Worm (Caenorhabditis elegans) whole organism, L4 larva: Measurements from ENCODE around the gene syx-2.

Source experiments
- F49E8.2 ChIP-seq: sonication (generic microtip); optimal IDR thresholded peaks from 2 replicates; lab custom pipeline; 2016; ENCODE audit warnings: missing compliant biosample characterization, mild to moderate bottlenecking, missing genetic modification characterization, borderline replicate concordance
- Y75B8A.6 ChIP-seq: fragments of 200-800 bp; sonication (Bioruptor generic); IDR thresholded peaks from 2 replicates; pipeline ENCODE4 v1.3.6; 2022; ENCODE audit warnings: missing genetic modification reagents, missing genetic modification characterization, missing compliant biosample characterization
- ZK546.5 ChIP-seq, 2 experiments: sonication (generic microtip); optimal IDR thresholded peaks; 2 replicates each; lab custom pipeline; 2017; ENCODE audit warnings: missing biosample characterization in 2 of 2, missing genetic modification characterization in 2 of 2
- aly-2 ChIP-seq: sonication (generic microtip); optimal IDR thresholded peaks from 2 replicates; lab custom pipeline; 2018; ENCODE audit warnings: missing biosample characterization, missing genetic modification characterization
- ceh-28 ChIP-seq: fragments of 150-350 bp; optimal IDR thresholded peaks from 2 replicates; lab custom pipeline; 2014; ENCODE audit warnings: missing biosample characterization, missing genetic modification reagents, missing genetic modification characterization
- ceh-44 ChIP-seq: fragments of 200-800 bp; sonication (Bioruptor generic); IDR thresholded peaks from 2 replicates; pipeline ENCODE4 v1.3.6; 2022; ENCODE audit warnings: missing genetic modification reagents, missing genetic modification characterization, missing compliant biosample characterization
- daf-12 ChIP-seq: fragments of 150-350 bp; optimal IDR thresholded peaks from 2 replicates; lab custom pipeline; 2014; ENCODE audit warnings: missing biosample characterization, missing genetic modification reagents, missing genetic modification characterization
- fos-1 ChIP-seq: fragments of 150-350 bp; optimal IDR thresholded peaks from 2 replicates; lab custom pipeline; 2014; ENCODE audit warnings: missing biosample characterization, missing genetic modification characterization
- hlh-11 ChIP-seq: fragments of 200-800 bp; sonication (Bioruptor generic); optimal IDR thresholded peaks from 2 replicates; lab custom pipeline; 2018; ENCODE audit warnings: mild to moderate bottlenecking, missing genetic modification characterization, missing compliant biosample characterization
- lin-39 ChIP-seq: fragments of 150-350 bp; optimal IDR thresholded peaks from 2 replicates; lab custom pipeline; 2014; ENCODE audit warnings: missing biosample characterization, missing genetic modification reagents, missing genetic modification characterization
- nhr-28 ChIP-seq: fragments of 150-350 bp; optimal IDR thresholded peaks from 2 replicates; lab custom pipeline; 2014; ENCODE audit warnings: missing biosample characterization, missing genetic modification characterization
- set-16 ChIP-seq: fragments of 200-800 bp; sonication (Bioruptor generic); IDR thresholded peaks from 2 replicates; pipeline ENCODE4 v1.3.6; 2022; ENCODE audit warnings: missing genetic modification reagents, missing genetic modification characterization, missing compliant biosample characterization
- unc-39 ChIP-seq: sonication (generic microtip); optimal IDR thresholded peaks from 2 replicates; lab custom pipeline; 2017; ENCODE audit warnings: missing biosample characterization, missing genetic modification characterization

- TF ChIP-seq ZK546.5 (tag; optimal IDR thresholded peaks at IDR 0.05; lab: Kevin White, UChicago), result no peak
- no peak for TF ChIP-seq fos-1 (tag; lab: Kevin White, UChicago)
- no peak for TF ChIP-seq hlh-11 (tag; lab: Kevin White, UChicago)
- no peak for TF ChIP-seq lin-39
- TF ChIP-seq F49E8.2 (tag; lab: Kevin White, UChicago), result no peak
- TF ChIP-seq ceh-44 (GFP tag; lab: Robert Waterston, UW), result no peak
- TF ChIP-seq Y75B8A.6 (GFP tag; lab: Robert Waterston, UW), result no peak
- no peak for TF ChIP-seq unc-39
- TF ChIP-seq ceh-28, result no peak
- no peak for TF ChIP-seq set-16 (GFP tag; lab: Robert Waterston, UW)
- no peak for TF ChIP-seq nhr-28 (tag; lab: Kevin White, UChicago)
- TF ChIP-seq daf-12 (tag; lab: Kevin White, UChicago), result no peak
- no peak for TF ChIP-seq aly-2 (tag; lab: Kevin White, UChicago)
Measured at ce11 chrX:13963203-13963602, 3.3 kb downstream of the syx-2 start, which contains the start of gene F48F7.3.
